Worm (Caenorhabditis elegans) whole organism, early embryonic: ENCODE measurements around the gene C03B1.1.

Source experiments
- aly-1 ChIP-seq: sonication (generic microtip); optimal IDR thresholded peaks from 2 replicates; lab custom pipeline; 2016; ENCODE audit warnings: missing genetic modification characterization, missing compliant biosample characterization
- ama-1 ChIP-seq: fragments of 150-350 bp; optimal IDR thresholded peaks from 2 replicates; lab custom pipeline; 2014
- ceh-13 ChIP-seq: fragments of 200-800 bp; sonication (Bioruptor generic); optimal IDR thresholded peaks from 2 replicates; lab custom pipeline; 2018; ENCODE audit warnings: mild to moderate bottlenecking, missing genetic modification characterization, missing compliant biosample characterization
- ets-7 ChIP-seq: sonication (generic microtip); optimal IDR thresholded peaks from 2 replicates; lab custom pipeline; 2016; ENCODE audit warnings: missing genotype, missing genetic modification characterization, missing compliant biosample characterization
- hmg-4 ChIP-seq: fragments of 200-800 bp; sonication (Bioruptor generic); optimal IDR thresholded peaks from 2 replicates; lab custom pipeline; 2018; ENCODE audit warnings: mild to moderate bottlenecking, missing genetic modification characterization, missing compliant biosample characterization
- hnd-1 ChIP-seq: sonication (generic microtip); optimal IDR thresholded peaks from 2 replicates; lab custom pipeline; 2016; ENCODE audit warnings: missing genetic modification characterization, missing compliant biosample characterization
- scrt-1 ChIP-seq: fragments of 200-800 bp; sonication (Bioruptor generic); IDR thresholded peaks from 2 replicates; pipeline ENCODE4 v1.3.6; 2022; ENCODE audit warnings: missing genetic modification characterization, missing compliant biosample characterization
- sea-1 ChIP-seq: fragments of 200-800 bp; sonication (Bioruptor generic); conservative IDR thresholded peaks from 2 replicates; pipeline ENCODE4 v1.3.6; 2022; ENCODE audit warnings: missing genetic modification characterization, missing compliant biosample characterization
- tbx-37 ChIP-seq: fragments of 200-800 bp; sonication (Bioruptor generic); conservative IDR thresholded peaks from 2 replicates; pipeline ENCODE4 v1.3.6; 2022; ENCODE audit warnings: missing genetic modification reagents, missing genetic modification characterization, missing compliant biosample characterization
- tra-4 ChIP-seq: sonication (generic microtip); optimal IDR thresholded peaks from 2 replicates; lab custom pipeline; 2017; ENCODE audit warnings: missing genetic modification characterization, missing compliant biosample characterization

ce11 chrX:6341513-6341912 is 33.0 kb upstream of the C03B1.1 start, which contains the start of gene C03B1.7:
- TF ChIP-seq aly-1 (tag; lab: Kevin White, UChicago) (no peak), ama-1 (lab: Kevin White, UChicago) (no peak), hmg-4 (GFP tag; lab: Kevin White, UChicago) (no peak), ets-7 (tag; lab: Kevin White, UChicago) (no peak), tbx-37 (GFP tag; lab: Robert Waterston, UW) (no peak), ceh-13 (GFP tag; lab: Kevin White, UChicago) (no peak), sea-1 (GFP tag; lab: Robert Waterston, UW) (no peak), scrt-1 (GFP tag; lab: Robert Waterston, UW) (no peak), hnd-1 (tag; lab: Kevin White, UChicago) (no peak), tra-4 (tag; lab: Kevin White, UChicago) (no peak)
